Worm (Caenorhabditis elegans) whole organism, dauer: ENCODE data around the gene spig-1.

ENCODE experiments used
- unc-62 ChIP-seq: sonication (generic microtip); optimal IDR thresholded peaks from 2 replicates; lab custom pipeline; 2017; ENCODE audit warnings: missing biosample characterization, missing genetic modification reagents, missing genetic modification characterization

The spig-1 gene

ce11 chrV:7093720-7094401, 42.3 kb downstream of the spig-1 start, which contains the start of gene nhr-135:
Gene nhr-135 (minus strand): TSS chrV:7093770.
- TF ChIP-seq unc-62 (GFP tag; lab: Kevin White, UChicago) = no peak

DNA sequence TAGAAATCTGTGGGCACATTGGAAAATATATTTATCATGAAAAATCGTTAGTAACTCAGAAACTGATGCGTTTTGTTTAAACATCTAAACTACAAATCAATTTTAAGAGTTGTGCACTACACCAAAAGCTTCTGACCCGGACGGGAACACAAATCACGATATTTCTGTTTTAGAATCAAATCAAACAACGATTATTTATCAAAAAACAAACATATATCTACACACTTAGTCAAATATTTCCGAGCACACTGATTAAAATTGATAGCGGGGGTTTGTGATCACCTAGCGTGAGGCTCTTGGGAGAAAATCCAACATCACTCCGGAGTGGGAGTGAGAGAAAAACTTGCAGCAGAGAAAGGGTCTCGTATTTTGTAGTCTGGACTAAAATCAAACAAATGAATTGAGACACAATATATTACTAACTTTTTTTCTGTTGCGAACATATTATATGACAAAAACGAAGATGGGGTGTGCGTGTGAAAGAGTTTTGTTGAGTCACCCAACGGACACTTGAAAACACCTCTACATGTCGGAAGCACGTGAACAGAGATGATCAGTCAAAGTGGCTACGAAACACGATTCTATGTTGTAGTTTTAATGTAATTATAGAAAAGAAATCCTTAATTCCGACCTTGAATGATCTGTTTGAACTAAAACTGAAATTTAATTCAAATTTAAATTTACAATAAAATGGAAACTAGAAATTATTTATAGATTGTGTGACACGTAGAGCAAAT, 43.9 kb downstream of the spig-1 start:
- no peak for TF ChIP-seq unc-62 (GFP tag; lab: Kevin White, UChicago)

DNA sequence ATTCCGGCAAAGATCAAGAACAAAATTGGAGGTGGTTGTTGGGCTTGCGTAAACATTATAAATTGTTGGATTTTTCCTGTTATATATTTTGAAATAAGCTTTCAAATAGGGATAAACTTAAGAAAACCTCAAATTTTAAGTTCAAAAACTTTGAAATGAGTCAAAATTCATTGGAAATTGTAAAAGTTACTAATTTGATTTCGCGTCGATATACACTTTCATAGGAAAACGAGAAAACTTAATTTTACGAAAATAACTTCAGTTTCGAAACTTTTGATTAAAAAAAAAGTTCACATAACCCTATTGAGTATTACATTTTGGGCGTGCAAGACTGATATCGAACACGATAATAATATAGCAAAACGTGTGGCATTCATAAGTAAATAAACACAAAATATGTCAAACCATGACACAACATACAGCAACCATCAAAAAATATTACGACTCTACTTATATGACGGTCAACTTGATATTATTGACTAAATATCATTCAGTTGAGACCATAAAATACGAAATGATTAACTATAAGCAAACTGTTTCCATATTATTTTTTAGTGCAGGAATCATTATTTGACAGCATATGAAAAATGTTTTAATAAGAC, 44.7 kb downstream of the spig-1 start:
- TF ChIP-seq unc-62 (GFP tag; lab: Kevin White, UChicago) = no peak

- TF ChIP-seq unc-62 (GFP tag; lab: Kevin White, UChicago) = no peak
These were observed 45.3 kb downstream of the spig-1 start for ce11 chrV:7096811-7097210.
